Fruit fly (Drosophila melanogaster): ENCODE data around the gene CG7376.
A peak's percentile ranks its signal among the peaks of the same experiment; 100 is the strongest.
"Not testable (repeated sequence)": the region's sequence is repeated elsewhere in the genome, so short reads cannot be mapped to it uniquely, and the experiment has no call there.

CG7376 gene

DNA sequence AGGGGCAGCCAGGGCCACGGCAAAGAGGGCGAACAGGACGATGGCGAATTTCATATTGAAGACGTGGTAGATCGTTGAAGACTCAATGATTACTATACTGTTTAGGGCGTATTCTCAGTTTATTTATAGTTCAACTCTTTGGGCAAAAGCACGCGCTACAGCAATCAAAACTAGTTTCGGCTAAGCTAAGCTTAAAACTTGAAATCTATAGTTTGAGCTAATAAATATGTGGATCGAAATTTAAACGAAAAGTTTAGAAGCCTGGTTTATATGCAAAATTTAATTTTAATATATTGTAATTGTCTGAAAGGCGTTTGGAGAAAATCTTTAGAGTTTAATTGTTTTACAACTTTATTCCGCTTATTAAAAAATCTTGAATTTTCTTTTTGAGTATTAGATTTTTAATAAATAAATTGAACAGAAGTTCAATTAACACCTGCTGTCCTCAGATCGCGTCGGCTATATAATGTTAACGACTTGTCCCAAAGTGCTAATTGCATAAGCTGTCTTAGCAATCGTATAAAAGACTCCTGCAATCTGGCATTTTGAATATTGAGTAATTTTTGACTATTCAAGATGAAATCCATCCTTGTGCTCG lies 23.2 kb upstream of the CG7376 start, which contains the start of the genes Cpr65Ax2 and Lcp65Aa:
Cpr65Ax2 (minus strand) TSS at position 101 of the 598 bp plus-strand sequence.
Lcp65Aa (plus strand) TSS at position 548 of the 598 bp plus-strand sequence.
- not testable (repeated sequence) for TF ChIP-seq Ets21C (GFP tag; optimal IDR thresholded peaks at IDR 0.05); Gug (GFP tag; IDR thresholded peaks at IDR 0.05); Eip78C (GFP tag)

DNA sequence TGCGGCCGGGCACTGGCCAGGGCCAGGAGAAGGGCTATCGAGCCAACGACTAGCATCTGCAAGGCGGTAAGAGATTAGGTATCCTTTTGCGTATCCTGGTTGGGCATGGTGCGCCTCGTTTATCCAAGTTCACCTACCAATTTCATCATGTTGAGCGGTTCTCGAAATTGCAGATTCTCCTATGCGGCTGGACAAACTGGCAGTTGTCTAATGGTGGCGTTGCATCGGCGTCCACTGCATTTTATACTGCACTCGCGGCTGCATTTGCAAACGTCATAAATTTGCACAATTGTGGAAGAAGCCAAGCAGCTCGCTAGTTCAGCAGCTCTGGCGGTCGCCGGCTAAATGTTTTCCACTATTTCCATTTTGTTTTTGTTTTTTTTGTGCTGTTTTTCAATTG lies 21.5 kb upstream of the CG7376 start, which contains the start of gene Acp65Aa:
Acp65Aa (minus strand) TSS at position 215 of the 400 bp plus-strand sequence.
- no peak for TF ChIP-seq CG10669 (GFP tag; optimal IDR thresholded peaks at IDR 0.05)
- no peak for TF ChIP-seq svp (GFP tag)
- no peak for TF ChIP-seq Sox102F (GFP tag; optimal IDR thresholded peaks at IDR 0.05)
- TF ChIP-seq topi (GFP tag; optimal IDR thresholded peaks at IDR 0.05): no peak
- no peak for TF ChIP-seq Met (GFP tag; optimal IDR thresholded peaks at IDR 0.05)
- no peak for TF ChIP-seq Sox14 (GFP tag; optimal IDR thresholded peaks at IDR 0.05)
- TF ChIP-seq Hr39 (GFP tag; optimal IDR thresholded peaks at IDR 0.05): no peak
- no peak for TF ChIP-seq CG16779 (tag; optimal IDR thresholded peaks at IDR 0.05)
- no peak for TF ChIP-seq CG11762 (GFP tag; optimal IDR thresholded peaks at IDR 0.05; ENCODE audit: insufficient read depth)
- TF ChIP-seq CG31627 (GFP tag; optimal IDR thresholded peaks at IDR 0.05): no peak
- no peak for TF ChIP-seq acj6 (GFP tag; optimal IDR thresholded peaks at IDR 0.05)
- no peak for TF ChIP-seq esn (GFP tag; optimal IDR thresholded peaks at IDR 0.05)
- no peak for TF ChIP-seq Hr4 (GFP tag; optimal IDR thresholded peaks at IDR 0.05)
- no peak for TF ChIP-seq CG6276 (GFP tag; optimal IDR thresholded peaks at IDR 0.05)
- no peak for TF ChIP-seq Ets96B (tag; optimal IDR thresholded peaks at IDR 0.05)
- TF ChIP-seq eg (GFP tag; IDR thresholded peaks at IDR 0.05): no peak
- TF ChIP-seq CG8319 (GFP tag; optimal IDR thresholded peaks at IDR 0.05): no peak
- no peak for TF ChIP-seq Eip78C (GFP tag)

DNA sequence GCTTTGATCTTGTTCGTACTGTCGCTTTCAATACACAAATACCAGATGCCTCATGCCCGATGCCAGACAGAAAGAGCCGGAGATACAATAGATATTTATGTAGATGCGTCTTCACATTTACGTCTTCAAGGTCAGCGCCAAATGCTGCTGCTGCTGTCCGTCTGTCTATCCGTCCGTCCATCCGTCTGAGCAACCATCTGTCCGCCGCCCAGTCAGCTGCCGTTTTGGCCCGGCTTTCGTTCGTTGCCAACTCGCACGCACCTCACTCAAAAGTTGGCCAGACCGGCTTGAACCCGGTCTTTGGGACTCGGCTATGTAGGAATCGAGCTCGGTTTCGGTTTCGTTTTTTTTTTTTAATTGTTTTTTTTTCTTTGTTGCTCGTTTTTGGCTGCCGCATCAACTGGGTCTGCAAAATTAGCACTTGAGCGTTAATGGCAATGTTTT lies 19.1 kb upstream of the CG7376 start:
- TF ChIP-seq dsx (GFP tag; optimal IDR thresholded peaks at IDR 0.05; ENCODE audit: poor library complexity, severe bottlenecking) (peak; percentile 62), eg (GFP tag; IDR thresholded peaks at IDR 0.05) (peak; percentile 84), Smox (GFP tag; optimal IDR thresholded peaks at IDR 0.05) (no peak), CG6854 (GFP tag; optimal IDR thresholded peaks at IDR 0.05) (no peak), Hr4 (GFP tag; optimal IDR thresholded peaks at IDR 0.05) (no peak), pdm3 (GFP tag; optimal IDR thresholded peaks at IDR 0.05) (peak; percentile 15), vri (GFP tag; optimal IDR thresholded peaks at IDR 0.05) (no peak), Ets21C (GFP tag; optimal IDR thresholded peaks at IDR 0.05) (no peak), CG34406 (GFP tag; optimal IDR thresholded peaks at IDR 0.05) (no peak), Sox14 (GFP tag; optimal IDR thresholded peaks at IDR 0.05) (no peak), Met (GFP tag; optimal IDR thresholded peaks at IDR 0.05) (no peak), acj6 (GFP tag; optimal IDR thresholded peaks at IDR 0.05) (no peak), Eip78C (GFP tag) (peak; percentile 73), Eip75B (GFP tag; optimal IDR thresholded peaks at IDR 0.05) (peak; percentile 53), fkh (GFP tag; optimal IDR thresholded peaks at IDR 0.05) (no peak), CG8119 (GFP tag; IDR thresholded peaks at IDR 0.05) (peak; percentile 77), fd85E (GFP tag; optimal IDR thresholded peaks at IDR 0.05) (no peak), Ets96B (tag; optimal IDR thresholded peaks at IDR 0.05) (peak; percentile 37), CG6163 (GFP tag; IDR thresholded peaks at IDR 0.05) (peak; percentile 82), CG11902 (GFP tag; optimal IDR thresholded peaks at IDR 0.05) (no peak), dac (GFP tag; optimal IDR thresholded peaks at IDR 0.05) (no peak), CG10631 (GFP tag; optimal IDR thresholded peaks at IDR 0.05) (no peak), CG31627 (GFP tag; optimal IDR thresholded peaks at IDR 0.05) (no peak), fd59A (GFP tag; optimal IDR thresholded peaks at IDR 0.05) (peak; percentile 20), Hr39 (GFP tag; optimal IDR thresholded peaks at IDR 0.05) (no peak), CG1621 (tag; optimal IDR thresholded peaks at IDR 0.05) (peak; percentile 57), Hr38 (GFP tag; optimal IDR thresholded peaks at IDR 0.05) (no peak), achi (GFP tag; optimal IDR thresholded peaks at IDR 0.05) (no peak), net (GFP tag; optimal IDR thresholded peaks at IDR 0.05) (peak; percentile 59), CG11762 (GFP tag; optimal IDR thresholded peaks at IDR 0.05; ENCODE audit: insufficient read depth) (peak; percentile 30), CG16779 (tag; optimal IDR thresholded peaks at IDR 0.05) (peak; percentile 63), Gug (GFP tag; IDR thresholded peaks at IDR 0.05) (no peak), svp (GFP tag) (no peak), CG6792 (GFP tag; optimal IDR thresholded peaks at IDR 0.05) (peak; percentile 12), CG8319 (GFP tag; optimal IDR thresholded peaks at IDR 0.05) (no peak), lz (GFP tag; optimal IDR thresholded peaks at IDR 0.05) (no peak), CG6808 (GFP tag; optimal IDR thresholded peaks at IDR 0.05) (peak; percentile 86), Sox15 (GFP tag; optimal IDR thresholded peaks at IDR 0.05) (no peak), spab (GFP tag; optimal IDR thresholded peaks at IDR 0.05) (peak; percentile 57), CG9139 (GFP tag; optimal IDR thresholded peaks at IDR 0.05) (peak; percentile 88)

Measured in whole organism, prepupa.